Fruit fly (Drosophila melanogaster): Measurements from ENCODE around the gene CG4362.
A peak's percentile ranks its signal among the peaks of the same experiment; 100 is the strongest.

dm6 chr3R:20291106-20291505 is 16.2 kb downstream of the CG4362 start:
- no peak for TF ChIP-seq CG10348 (GFP tag; IDR thresholded peaks at IDR 0.05)
- no peak for TF ChIP-seq CG32121 (GFP tag; IDR thresholded peaks at IDR 0.05)
- TF ChIP-seq CG4496 (GFP tag; IDR thresholded peaks at IDR 0.05), result no peak
- TF ChIP-seq CG12605 (GFP tag; IDR thresholded peaks at IDR 0.05), result no peak
- TF ChIP-seq CG34367 (tag; optimal IDR thresholded peaks at IDR 0.05), result no peak
- TF ChIP-seq EcR (GFP tag; optimal IDR thresholded peaks at IDR 0.05), result peak; percentile 22
- no peak for TF ChIP-seq Ets98B (GFP tag; IDR thresholded peaks at IDR 0.05)
- peak; percentile 9 for TF ChIP-seq CG13204 (GFP tag; optimal IDR thresholded peaks at IDR 0.05)

Data from whole organism, pupa.